Fruit fly (Drosophila melanogaster): Measurements from ENCODE around the gene pcx.

DNA sequence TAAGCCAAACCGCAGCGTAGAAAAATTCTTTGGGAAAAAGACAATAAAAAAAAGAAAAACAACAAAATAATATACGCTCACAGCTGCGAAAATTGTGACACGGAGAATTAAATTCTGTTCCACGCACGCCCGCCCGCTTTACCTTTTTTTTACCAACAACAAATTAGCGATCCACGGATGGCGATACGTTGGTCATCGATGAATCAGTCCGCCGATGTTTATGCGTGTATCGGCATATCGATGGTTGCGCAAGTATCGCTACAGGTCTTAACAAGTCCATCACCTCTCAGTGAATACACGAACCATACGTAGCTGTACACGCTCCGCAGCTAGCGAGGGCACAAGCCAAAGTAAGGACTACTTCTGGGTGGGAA is 45.4 kb downstream of the pcx start, which contains the start of gene CG2924:
- TF ChIP-seq Mio (GFP tag; optimal IDR thresholded peaks at IDR 0.05) (no peak), Abd-B (GFP tag; optimal IDR thresholded peaks at IDR 0.05) (no peak)

All from whole organism, wandering third instar larva.